Fruit fly (Drosophila melanogaster) whole organism, embryonic: ENCODE results near the gene CG13471.

Source experiments
- CG10321 ChIP-seq: fragments of 200-800 bp; sonication (Bioruptor generic); IDR thresholded peaks from 2 replicates; pipeline ENCODE4 v1.3.6; 2022; ENCODE audit warnings: missing biosample characterization, missing genetic modification characterization
- CG11695 ChIP-seq: fragments of 200-800 bp; sonication (Bioruptor generic); IDR thresholded peaks from 3 replicates; pipeline ENCODE4 v1.3.6; 2022; ENCODE audit warnings: missing biosample characterization, missing genetic modification characterization
- CG12744 ChIP-seq: fragments of 200-800 bp; sonication (Bioruptor generic); optimal IDR thresholded peaks from 2 replicates; lab custom pipeline; 2016; ENCODE audit warnings: missing biosample characterization, missing genetic modification characterization
- CG17328 ChIP-seq: fragments of 200-800 bp; sonication (Bioruptor generic); IDR thresholded peaks from 2 replicates; pipeline ENCODE4 v1.3.6; 2022; ENCODE audit warnings: missing biosample characterization, missing genetic modification characterization
- CG2120 ChIP-seq: fragments of 200-800 bp; sonication (Bioruptor generic); optimal IDR thresholded peaks from 3 replicates; lab custom pipeline; 2016; ENCODE audit warnings: missing biosample characterization, missing genetic modification characterization
- CG2712 ChIP-seq: fragments of 200-800 bp; optimal IDR thresholded peaks from 3 replicates; lab custom pipeline; 2019; ENCODE audit warnings: missing biosample characterization, mild to moderate bottlenecking, missing genetic modification characterization, moderate library complexity
- CG30403 ChIP-seq: fragments of 200-800 bp; sonication (Bioruptor generic); optimal IDR thresholded peaks from 3 replicates; lab custom pipeline; 2016; ENCODE audit warnings: missing biosample characterization, missing genetic modification characterization
- CG3065 ChIP-seq: fragments of 200-800 bp; sonication (Bioruptor generic); optimal IDR thresholded peaks from 2 replicates; lab custom pipeline; 2016; ENCODE audit warnings: missing biosample characterization, missing genetic modification characterization
- CG31388 ChIP-seq: fragments of 200-800 bp; sonication (Bioruptor generic); optimal IDR thresholded peaks from 2 replicates; lab custom pipeline; 2016; ENCODE audit warnings: missing biosample characterization, missing genetic modification characterization
- CG3163 ChIP-seq: fragments of 200-800 bp; sonication (Bioruptor generic); optimal IDR thresholded peaks from 3 replicates; lab custom pipeline; 2016; ENCODE audit warnings: missing biosample characterization, missing genetic modification characterization
- CG6175 ChIP-seq: fragments of 200-800 bp; sonication (Bioruptor generic); IDR thresholded peaks from 3 replicates; pipeline ENCODE4 v1.3.6; 2022; ENCODE audit warnings: missing biosample characterization, missing genetic modification characterization
- CG6813 ChIP-seq: fragments of 200-800 bp; sonication (Bioruptor generic); optimal IDR thresholded peaks from 2 replicates; lab custom pipeline; 2017; ENCODE audit warnings: missing biosample characterization, missing genetic modification characterization, mild to moderate bottlenecking, moderate library complexity, missing genetic modification reagents
- CG7372 ChIP-seq: fragments of 200-800 bp; sonication (Bioruptor generic); IDR thresholded peaks from 2 replicates; pipeline ENCODE4 v1.3.6; 2022; ENCODE audit warnings: missing biosample characterization, missing genetic modification characterization
- CG7556 ChIP-seq: fragments of 200-800 bp; sonication (Bioruptor generic); optimal IDR thresholded peaks from 2 replicates; lab custom pipeline; 2017; ENCODE audit warnings: missing biosample characterization, mild to moderate bottlenecking, missing genetic modification characterization
- CG7786 ChIP-seq: fragments of 200-800 bp; sonication (Bioruptor generic); optimal IDR thresholded peaks from 2 replicates; lab custom pipeline; 2016; ENCODE audit warnings: missing biosample characterization, missing genetic modification characterization
- CG8089 ChIP-seq: fragments of 200-800 bp; sonication (Bioruptor generic); optimal IDR thresholded peaks from 3 replicates; lab custom pipeline; 2016; ENCODE audit warnings: missing biosample characterization, missing genetic modification characterization
- CG9932 ChIP-seq: fragments of 200-800 bp; sonication (Bioruptor generic); IDR thresholded peaks from 2 replicates; pipeline ENCODE4 v1.3.6; 2022; ENCODE audit warnings: missing biosample characterization, missing genetic modification characterization
- CHES-1-like ChIP-seq: fragments of 200-800 bp; sonication (Bioruptor generic); optimal IDR thresholded peaks from 2 replicates; lab custom pipeline; 2016; ENCODE audit warnings: missing biosample characterization, missing genetic modification characterization
- Dfd ChIP-seq, 2 experiments: fragments of >200 bp; optimal IDR thresholded peaks; 2 replicates each; lab custom pipeline; 2017; ENCODE audit warnings: missing biosample characterization in 2 of 2, missing genetic modification characterization in 2 of 2
- HLH4C ChIP-seq: fragments of 200-800 bp; sonication (Bioruptor generic); IDR thresholded peaks from 3 replicates; pipeline ENCODE4 v1.3.6; 2022; ENCODE audit warnings: missing biosample characterization, missing genetic modification characterization; ENCODE audit not compliant: partially characterized antibody
- Lhr ChIP-seq: fragments of 200-800 bp; sonication (Bioruptor generic); optimal IDR thresholded peaks from 3 replicates; lab custom pipeline; 2017; ENCODE audit warnings: mild to moderate bottlenecking, missing biosample characterization, missing genetic modification reagents, missing genetic modification characterization
- MBD-R2 ChIP-seq: fragments of 200-800 bp; sonication (Bioruptor generic); IDR thresholded peaks from 2 replicates; pipeline ENCODE4 v1.3.6; 2022; ENCODE audit warnings: missing biosample characterization, missing genetic modification characterization
- Mes4 ChIP-seq: fragments of 200-800 bp; sonication (Bioruptor generic); optimal IDR thresholded peaks from 2 replicates; lab custom pipeline; 2016; ENCODE audit warnings: missing biosample characterization, missing genetic modification characterization
- NK7.1 ChIP-seq: fragments of 200-800 bp; sonication (Bioruptor generic); optimal IDR thresholded peaks from 3 replicates; lab custom pipeline; 2016; ENCODE audit warnings: missing biosample characterization, missing genetic modification characterization
- Neu2 ChIP-seq: fragments of 200-800 bp; sonication (Bioruptor generic); optimal IDR thresholded peaks from 3 replicates; lab custom pipeline; 2016; ENCODE audit warnings: missing biosample characterization, missing genetic modification characterization, borderline replicate concordance
- Nf-YB ChIP-seq: fragments of 200-800 bp; sonication (Bioruptor generic); optimal IDR thresholded peaks from 3 replicates; lab custom pipeline; 2019; ENCODE audit warnings: missing biosample characterization, mild to moderate bottlenecking, missing genetic modification characterization, moderate library complexity
- ab ChIP-seq: fragments of 200-800 bp; sonication (Bioruptor generic); optimal IDR thresholded peaks from 2 replicates; lab custom pipeline; 2016; ENCODE audit warnings: missing biosample characterization, missing genetic modification characterization
- abd-A ChIP-seq: fragments of 200-800 bp; sonication (Bioruptor generic); optimal IDR thresholded peaks from 3 replicates; lab custom pipeline; 2019; ENCODE audit warnings: missing biosample characterization, mild to moderate bottlenecking, missing genetic modification characterization, moderate library complexity
- ac ChIP-seq: fragments of 200-800 bp; sonication (Bioruptor generic); optimal IDR thresholded peaks from 3 replicates; lab custom pipeline; 2017; ENCODE audit warnings: missing biosample characterization, mild to moderate bottlenecking, missing genetic modification characterization
- az2 ChIP-seq: fragments of 200-800 bp; sonication (Bioruptor generic); optimal IDR thresholded peaks from 3 replicates; lab custom pipeline; 2016; ENCODE audit warnings: missing biosample characterization, missing genetic modification characterization
- fd3F ChIP-seq: fragments of 200-800 bp; sonication (Bioruptor generic); optimal IDR thresholded peaks from 2 replicates; lab custom pipeline; 2018; ENCODE audit warnings: missing biosample characterization, mild to moderate bottlenecking, missing genetic modification characterization, moderate library complexity
- gfzf ChIP-seq: fragments of 200-800 bp; sonication (Bioruptor generic); optimal IDR thresholded peaks from 2 replicates; lab custom pipeline; 2016; ENCODE audit warnings: missing biosample characterization, mild to moderate bottlenecking, missing genetic modification characterization, moderate library complexity
- her ChIP-seq: fragments of 200-800 bp; sonication (Bioruptor generic); optimal IDR thresholded peaks from 2 replicates; lab custom pipeline; 2016; ENCODE audit warnings: missing biosample characterization, missing genetic modification characterization
- ind ChIP-seq: fragments of 200-800 bp; sonication (Bioruptor generic); optimal IDR thresholded peaks from 3 replicates; lab custom pipeline; 2016; ENCODE audit warnings: missing biosample characterization, missing genetic modification characterization
- lov ChIP-seq, 2 experiments: fragments of 200-800 bp in 1 of 2; fragments of >200 bp in 1 of 2; sonication (Bioruptor generic) in 1 of 2; IDR thresholded peaks in 1 of 2; optimal IDR thresholded peaks in 1 of 2; 2 replicates in 1 of 2; 3 replicates in 1 of 2; pipeline versions ENCODE4 v1.3.6 to Lab custom; 2017 to 2022; ENCODE audit warnings: missing biosample characterization in 1 of 2, missing genetic modification characterization in 1 of 2
- mirr ChIP-seq: fragments of 200-800 bp; sonication (Bioruptor generic); optimal IDR thresholded peaks from 3 replicates; lab custom pipeline; 2018; ENCODE audit warnings: missing biosample characterization, mild to moderate bottlenecking, missing genetic modification characterization
- nau ChIP-seq: fragments of 200-800 bp; sonication (Bioruptor generic); optimal IDR thresholded peaks from 3 replicates; lab custom pipeline; 2017; ENCODE audit warnings: missing biosample characterization, mild to moderate bottlenecking, missing genetic modification characterization, missing genetic modification reagents
- p53 ChIP-seq: fragments of 200-800 bp; sonication (Bioruptor generic); optimal IDR thresholded peaks from 2 replicates; lab custom pipeline; 2016; ENCODE audit warnings: missing biosample characterization, missing genetic modification characterization
- sens-2 ChIP-seq: fragments of 200-800 bp; sonication (Bioruptor generic); IDR thresholded peaks from 2 replicates; pipeline ENCODE4 v1.3.6; 2022; ENCODE audit warnings: missing biosample characterization, missing genetic modification characterization
- sisA ChIP-seq: fragments of 200-800 bp; sonication (Bioruptor generic); IDR thresholded peaks from 2 replicates; pipeline ENCODE4 v1.3.6; 2022; ENCODE audit warnings: missing biosample characterization, missing genetic modification characterization
- sob ChIP-seq: fragments of 200-800 bp; sonication (Bioruptor generic); IDR thresholded peaks from 2 replicates; pipeline ENCODE4 v1.3.6; 2022; ENCODE audit warnings: missing biosample characterization, missing genetic modification characterization
- sr ChIP-seq: fragments of 200-800 bp; sonication (Bioruptor generic); IDR thresholded peaks from 3 replicates; pipeline ENCODE4 v1.3.6; 2022; ENCODE audit warnings: missing biosample characterization, missing genetic modification characterization
- ssp ChIP-seq: fragments of 200-800 bp; sonication (Bioruptor generic); IDR thresholded peaks from 2 replicates; pipeline ENCODE4 v1.3.6; 2022; ENCODE audit warnings: missing biosample characterization, missing genetic modification characterization
- sug ChIP-seq: fragments of 200-800 bp; optimal IDR thresholded peaks from 2 replicates; lab custom pipeline; 2019; ENCODE audit warnings: missing biosample characterization, mild to moderate bottlenecking, missing genetic modification characterization, moderate library complexity
- tio ChIP-seq: fragments of 200-800 bp; sonication (Bioruptor generic); optimal IDR thresholded peaks from 2 replicates; lab custom pipeline; 2017; ENCODE audit warnings: missing biosample characterization, missing genetic modification characterization, inconsistent platforms
- ttk ChIP-seq: fragments of 200-800 bp; sonication (Bioruptor generic); IDR thresholded peaks from 2 replicates; pipeline ENCODE4 v2.1.2; 2022; ENCODE audit warnings: missing biosample characterization, missing genetic modification characterization
- tx ChIP-seq: fragments of 200-800 bp; sonication (Bioruptor generic); optimal IDR thresholded peaks from 2 replicates; lab custom pipeline; 2016; ENCODE audit warnings: missing biosample characterization, missing genetic modification characterization
- unc-4 ChIP-seq: fragments of 200-800 bp; sonication (Bioruptor generic); IDR thresholded peaks from 2 replicates; pipeline ENCODE4 v1.3.6; 2022; ENCODE audit warnings: missing biosample characterization, missing genetic modification characterization; ENCODE audit not compliant: partially characterized antibody
- yki ChIP-seq: fragments of >200 bp; optimal IDR thresholded peaks from 3 replicates; lab custom pipeline; 2018

Gene CG13471

dm6 chr3L:14757464-14758384 lies 24.4 kb upstream of the CG13471 start, which contains the start of gene CG42507 (continued):
- no peak for TF ChIP-seq ab (GFP tag; lab: Kevin White, UChicago)
- no peak for TF ChIP-seq Lhr (GFP tag; lab: Kevin White, UChicago)
- peak; percentile 49 for TF ChIP-seq CG9932 (GFP tag; lab: Robert Waterston, UW)
- TF ChIP-seq CG6175 = 0 out of 3 replicates have a peak, but pooled peaks have one; percentile 18
- TF ChIP-seq sisA (GFP tag; lab: Robert Waterston, UW) = no peak
- no peak for TF ChIP-seq CG8089 (GFP tag; lab: Kevin White, UChicago)
- no peak; the same call in 1 of the 2 replicates for TF ChIP-seq sob (GFP tag; lab: Robert Waterston, UW)
- peak; percentile 66 for TF ChIP-seq ac (GFP tag; lab: Kevin White, UChicago)
- peak; percentile 80 for TF ChIP-seq mirr (GFP tag; lab: Kevin White, UChicago)
- TF ChIP-seq CG7372 = no peak; the same call in 1 of the 2 replicates
- TF ChIP-seq CG11695 (GFP tag; lab: Robert Waterston, UW) = peak; percentile 53; the same call in 1 of the 3 replicates
- TF ChIP-seq HLH4C (GFP tag; lab: Robert Waterston, UW) = no peak
- no peak for TF ChIP-seq az2 (GFP tag; lab: Kevin White, UChicago)
- no peak for TF ChIP-seq tx (GFP tag; lab: Kevin White, UChicago)
- peak; percentile 46 for TF ChIP-seq Mes4
- peak; percentile 57 for TF ChIP-seq CG6813 (GFP tag; lab: Kevin White, UChicago)
- peak; percentile 58 for TF ChIP-seq Neu2
- no peak for TF ChIP-seq nau (GFP tag; lab: Kevin White, UChicago)
- peak; percentile 9; the same call in 1 of the 3 replicates for TF ChIP-seq sr
- TF ChIP-seq p53 (GFP tag; lab: Kevin White, UChicago) = no peak
- TF ChIP-seq unc-4 (GFP tag; lab: Robert Waterston, UW) = peak; percentile 46; the same call in 1 of the 2 replicates
- TF ChIP-seq ind (GFP tag; lab: Kevin White, UChicago) = no peak
- TF ChIP-seq CG30403 (GFP tag; lab: Kevin White, UChicago) = no peak
- peak; percentile 37 for TF ChIP-seq CG2120 (GFP tag; lab: Kevin White, UChicago)
- peak; percentile 25; the same call in 1 of the 2 replicates for TF ChIP-seq MBD-R2 (GFP tag; lab: Robert Waterston, UW)
- peak; percentile 84 for TF ChIP-seq sug (tag; lab: Kevin White, UChicago)
- no peak for TF ChIP-seq Dfd (GFP tag; optimal IDR thresholded peaks at IDR 0.05; lab: Kevin White, UChicago)
- TF ChIP-seq fd3F (GFP tag; lab: Kevin White, UChicago) = no peak
- no peak for TF ChIP-seq tio (GFP tag; lab: Kevin White, UChicago)
- TF ChIP-seq CG3065 (GFP tag; lab: Kevin White, UChicago) = no peak
- TF ChIP-seq CG17328 = no peak
- TF ChIP-seq CG7556 (GFP tag; lab: Kevin White, UChicago) = no peak
- TF ChIP-seq ssp (GFP tag; lab: Robert Waterston, UW) = no peak
- TF ChIP-seq NK7.1 (GFP tag; lab: Kevin White, UChicago) = no peak
- TF ChIP-seq her (GFP tag; lab: Kevin White, UChicago) = peak; percentile 3
- TF ChIP-seq Nf-YB (GFP tag; lab: Kevin White, UChicago) = peak; percentile 5
- peak; percentile 44 for TF ChIP-seq CHES-1-like (GFP tag; lab: Kevin White, UChicago)
- peak; percentile 35; the same call in 1 of the 2 replicates for TF ChIP-seq ttk (GFP tag; lab: Robert Waterston, UW)
- no peak for TF ChIP-seq gfzf (GFP tag; lab: Kevin White, UChicago)
- no peak for TF ChIP-seq yki
- TF ChIP-seq CG3163 (GFP tag; lab: Kevin White, UChicago) = peak; percentile 91
- TF ChIP-seq sens-2 (GFP tag; lab: Robert Waterston, UW) = no peak
- TF ChIP-seq lov (optimal IDR thresholded peaks at IDR 0.05; lab: Kevin White, UChicago) = no peak
- TF ChIP-seq lov (GFP tag; IDR thresholded peaks at IDR 0.05; lab: Robert Waterston, UW) = 0 out of 3 replicates have a peak, but pooled peaks have one; percentile 29
- TF ChIP-seq CG12744 (GFP tag; lab: Kevin White, UChicago) = peak; percentile 34
- no peak for TF ChIP-seq CG31388 (GFP tag; lab: Kevin White, UChicago)
- no peak for TF ChIP-seq CG10321 (GFP tag; lab: Robert Waterston, UW)
- TF ChIP-seq CG2712 = no peak
- no peak for TF ChIP-seq CG7786 (GFP tag; lab: Kevin White, UChicago)
- peak; percentile 18 for TF ChIP-seq abd-A
